Fruit fly (Drosophila melanogaster) whole organism, embryonic: ENCODE measurements around the gene Zip89B.

Source experiments
- CG10959 ChIP-seq: fragments of 200-800 bp; sonication (Bioruptor generic); IDR thresholded peaks from 2 replicates; pipeline ENCODE4 v1.3.6; 2022; ENCODE audit warnings: missing biosample characterization, missing genetic modification characterization
- CG12155 ChIP-seq: fragments of 200-800 bp; sonication (Bioruptor generic); optimal IDR thresholded peaks from 3 replicates; lab custom pipeline; 2016; ENCODE audit warnings: missing biosample characterization, missing genetic modification characterization
- CG14667 ChIP-seq: fragments of 200-800 bp; sonication (Bioruptor generic); IDR thresholded peaks from 2 replicates; pipeline ENCODE4 v1.3.6; 2022; ENCODE audit warnings: missing biosample characterization, missing genetic modification characterization
- CG1603 ChIP-seq: fragments of 200-800 bp; sonication (Bioruptor generic); optimal IDR thresholded peaks from 2 replicates; lab custom pipeline; 2019; ENCODE audit warnings: missing biosample characterization, mild to moderate bottlenecking, missing genetic modification characterization, moderate library complexity
- CG16813 ChIP-seq: fragments of 200-800 bp; sonication (Bioruptor generic); IDR thresholded peaks from 3 replicates; pipeline ENCODE4 v1.3.6; 2022; ENCODE audit warnings: missing biosample characterization, missing genetic modification characterization; ENCODE audit not compliant: partially characterized antibody
- CG17361 ChIP-seq: fragments of 200-800 bp; sonication (Bioruptor generic); IDR thresholded peaks from 3 replicates; pipeline ENCODE4 v1.3.6; 2022; ENCODE audit warnings: missing biosample characterization, missing genetic modification characterization
- CG17829 ChIP-seq: fragments of 200-800 bp; optimal IDR thresholded peaks from 2 replicates; lab custom pipeline; 2019; ENCODE audit warnings: missing biosample characterization, mild to moderate bottlenecking, missing genetic modification characterization, moderate library complexity
- CG30403 ChIP-seq: fragments of 200-800 bp; sonication (Bioruptor generic); optimal IDR thresholded peaks from 3 replicates; lab custom pipeline; 2016; ENCODE audit warnings: missing biosample characterization, missing genetic modification characterization
- CG34422 ChIP-seq: fragments of 200-800 bp; sonication (Bioruptor generic); IDR thresholded peaks from 3 replicates; pipeline ENCODE4 v1.3.6; 2022; ENCODE audit warnings: missing biosample characterization, missing genetic modification characterization
- CG5180 ChIP-seq: fragments of 200-800 bp; sonication (Bioruptor generic); optimal IDR thresholded peaks from 3 replicates; lab custom pipeline; 2017; ENCODE audit warnings: missing biosample characterization, missing genetic modification characterization, mild to moderate bottlenecking, moderate library complexity, missing genetic modification reagents
- CG6272 ChIP-seq: fragments of 200-800 bp; sonication (Bioruptor generic); IDR thresholded peaks from 2 replicates; pipeline ENCODE4 v1.3.6; 2022; ENCODE audit warnings: missing biosample characterization, missing genetic modification characterization
- CG7556 ChIP-seq: fragments of 200-800 bp; sonication (Bioruptor generic); optimal IDR thresholded peaks from 2 replicates; lab custom pipeline; 2017; ENCODE audit warnings: missing biosample characterization, mild to moderate bottlenecking, missing genetic modification characterization
- CG7928 ChIP-seq: fragments of 200-800 bp; sonication (Bioruptor generic); optimal IDR thresholded peaks from 2 replicates; lab custom pipeline; 2017; ENCODE audit warnings: missing biosample characterization, mild to moderate bottlenecking, missing genetic modification characterization
- CG7963 ChIP-seq: fragments of 200-800 bp; sonication (Bioruptor generic); IDR thresholded peaks from 3 replicates; pipeline ENCODE4 v1.3.6; 2022; ENCODE audit warnings: missing biosample characterization, missing genetic modification characterization; ENCODE audit not compliant: partially characterized antibody
- CG8281 ChIP-seq: fragments of 200-800 bp; sonication (Bioruptor generic); optimal IDR thresholded peaks from 2 replicates; lab custom pipeline; 2018; ENCODE audit warnings: missing biosample characterization, mild to moderate bottlenecking, missing genetic modification characterization, moderate library complexity
- CTCF ChIP-seq: fragments of 200-800 bp; sonication (Bioruptor generic); optimal IDR thresholded peaks from 2 replicates; lab custom pipeline; 2017; ENCODE audit warnings: missing biosample characterization, mild to moderate bottlenecking, missing genetic modification characterization, moderate library complexity
- Dip3 ChIP-seq: fragments of 200-800 bp; sonication (Bioruptor generic); optimal IDR thresholded peaks from 3 replicates; lab custom pipeline; 2016; ENCODE audit warnings: missing biosample characterization, missing genetic modification characterization
- E2f2 ChIP-seq: fragments of 200-800 bp; sonication (Bioruptor generic); IDR thresholded peaks from 2 replicates; pipeline ENCODE4 v1.3.6; 2022; ENCODE audit warnings: missing biosample characterization, missing genetic modification characterization
- Ets65A ChIP-seq: fragments of 200-800 bp; sonication (Bioruptor generic); peaks from one replicate; lab custom pipeline; 2016; ENCODE audit warnings: missing biosample characterization, missing genetic modification characterization
- H15 ChIP-seq: fragments of 200-800 bp; sonication (Bioruptor generic); IDR thresholded peaks from 3 replicates; pipeline ENCODE4 v1.3.6; 2022; ENCODE audit warnings: missing biosample characterization, missing genetic modification characterization
- HmgD ChIP-seq: fragments of 200-800 bp; sonication (Bioruptor generic); optimal IDR thresholded peaks from 3 replicates; lab custom pipeline; 2016; ENCODE audit warnings: missing biosample characterization, missing genetic modification characterization
- HmgZ ChIP-seq: fragments of 200-800 bp; sonication (Bioruptor generic); optimal IDR thresholded peaks from 2 replicates; lab custom pipeline; 2018; ENCODE audit warnings: missing biosample characterization, mild to moderate bottlenecking, missing genetic modification characterization
- Hr78 ChIP-seq, 2 experiments: fragments of 200-800 bp in 1 of 2; fragments of >200 bp in 1 of 2; sonication (Bioruptor generic) in 1 of 2; optimal IDR thresholded peaks; 2 replicates each; lab custom pipeline; 2017 to 2019; ENCODE audit warnings: missing biosample characterization in 2 of 2, missing genetic modification characterization in 2 of 2, mild to moderate bottlenecking in 1 of 2, moderate library complexity in 1 of 2
- Med ChIP-seq: fragments of 200-800 bp; sonication (Bioruptor generic); peaks from one replicate; lab custom pipeline; 2016; ENCODE audit warnings: missing biosample characterization, missing genetic modification characterization, mild to moderate bottlenecking, inconsistent platforms, moderate library complexity
- Myb ChIP-seq: fragments of 200-800 bp; sonication (Bioruptor generic); optimal IDR thresholded peaks from 2 replicates; lab custom pipeline; 2016; ENCODE audit warnings: missing biosample characterization, missing genetic modification characterization
- NFAT ChIP-seq: fragments of 200-800 bp; sonication (Bioruptor generic); IDR thresholded peaks from 2 replicates; pipeline ENCODE4 v1.3.6; 2022; ENCODE audit warnings: missing biosample characterization, missing genetic modification characterization
- Oaz ChIP-seq: fragments of 200-800 bp; sonication (Bioruptor generic); IDR thresholded peaks from 2 replicates; pipeline ENCODE4 v1.3.6; 2022; ENCODE audit warnings: missing biosample characterization, missing genetic modification characterization
- Opbp ChIP-seq: fragments of 200-800 bp; sonication (Bioruptor generic); IDR thresholded peaks from 3 replicates; pipeline ENCODE4 v1.3.6; 2022; ENCODE audit warnings: missing biosample characterization, missing genetic modification characterization; ENCODE audit not compliant: partially characterized antibody
- Optix ChIP-seq: fragments of 200-800 bp; sonication (Bioruptor generic); IDR thresholded peaks from 3 replicates; pipeline ENCODE4 v1.3.6; 2022; ENCODE audit warnings: missing biosample characterization, missing genetic modification characterization
- Pdp1 ChIP-seq, 2 experiments: fragments of 200-800 bp; sonication (Bioruptor generic); optimal IDR thresholded peaks; 3 replicates each; lab custom pipeline; 2016; ENCODE audit warnings: missing biosample characterization in 2 of 2, missing genetic modification characterization in 2 of 2, mild to moderate bottlenecking in 1 of 2, moderate library complexity in 1 of 2
- Spps ChIP-seq: fragments of 200-800 bp; sonication (Bioruptor generic); optimal IDR thresholded peaks from 2 replicates; lab custom pipeline; 2018; ENCODE audit warnings: missing biosample characterization, mild to moderate bottlenecking, missing genetic modification characterization
- Sry-δ ChIP-seq: fragments of 200-800 bp; sonication (Bioruptor generic); optimal IDR thresholded peaks from 2 replicates; lab custom pipeline; 2016; ENCODE audit warnings: missing biosample characterization, missing genetic modification characterization
- bbx ChIP-seq: fragments of 200-800 bp; sonication (Bioruptor generic); IDR thresholded peaks from 2 replicates; pipeline ENCODE4 v1.3.6; 2022; ENCODE audit warnings: missing biosample characterization, missing genetic modification characterization; ENCODE audit not compliant: partially characterized antibody
- chinmo ChIP-seq: fragments of 200-800 bp; sonication (Bioruptor generic); IDR thresholded peaks from 4 replicates; pipeline ENCODE4 v1.3.6; 2022; ENCODE audit warnings: missing biosample characterization, missing genetic modification characterization; ENCODE audit not compliant: partially characterized antibody
- gce ChIP-seq: fragments of 200-800 bp; sonication (Bioruptor generic); IDR thresholded peaks from 3 replicates; pipeline ENCODE4 v1.3.6; 2022; ENCODE audit warnings: missing biosample characterization, missing genetic modification characterization
- gem ChIP-seq: fragments of 200-800 bp; sonication (Bioruptor generic); optimal IDR thresholded peaks from 2 replicates; lab custom pipeline; 2019; ENCODE audit warnings: missing biosample characterization, mild to moderate bottlenecking, missing genetic modification characterization, moderate library complexity
- gfzf ChIP-seq: fragments of 200-800 bp; sonication (Bioruptor generic); optimal IDR thresholded peaks from 2 replicates; lab custom pipeline; 2016; ENCODE audit warnings: missing biosample characterization, mild to moderate bottlenecking, missing genetic modification characterization, moderate library complexity
- hbn ChIP-seq: fragments of 200-800 bp; sonication (Bioruptor generic); IDR thresholded peaks from 2 replicates; pipeline ENCODE4 v1.3.6; 2022; ENCODE audit warnings: missing biosample characterization, missing genetic modification characterization; ENCODE audit not compliant: partially characterized antibody
- knrl ChIP-seq: fragments of 200-800 bp; sonication (Bioruptor generic); IDR thresholded peaks from 3 replicates; pipeline ENCODE4 v1.3.6; 2022; ENCODE audit warnings: missing biosample characterization, missing genetic modification characterization; ENCODE audit not compliant: partially characterized antibody
- p53 ChIP-seq: fragments of 200-800 bp; sonication (Bioruptor generic); optimal IDR thresholded peaks from 2 replicates; lab custom pipeline; 2016; ENCODE audit warnings: missing biosample characterization, missing genetic modification characterization
- phol ChIP-seq: fragments of 200-800 bp; sonication (Bioruptor generic); optimal IDR thresholded peaks from 3 replicates; lab custom pipeline; 2018; ENCODE audit warnings: missing biosample characterization, mild to moderate bottlenecking, missing genetic modification characterization, moderate library complexity
- schlank ChIP-seq: fragments of 200-800 bp; sonication (Bioruptor generic); optimal IDR thresholded peaks from 2 replicates; lab custom pipeline; 2018; ENCODE audit warnings: missing biosample characterization, mild to moderate bottlenecking, missing genetic modification characterization
- sisA ChIP-seq: fragments of 200-800 bp; sonication (Bioruptor generic); IDR thresholded peaks from 2 replicates; pipeline ENCODE4 v1.3.6; 2022; ENCODE audit warnings: missing biosample characterization, missing genetic modification characterization
- sr ChIP-seq: fragments of 200-800 bp; sonication (Bioruptor generic); IDR thresholded peaks from 3 replicates; pipeline ENCODE4 v1.3.6; 2022; ENCODE audit warnings: missing biosample characterization, missing genetic modification characterization
- stwl ChIP-seq: fragments of 200-800 bp; sonication (Bioruptor generic); optimal IDR thresholded peaks from 3 replicates; lab custom pipeline; 2018; ENCODE audit warnings: missing biosample characterization, mild to moderate bottlenecking, missing genetic modification characterization, moderate library complexity
- tio ChIP-seq: fragments of 200-800 bp; sonication (Bioruptor generic); optimal IDR thresholded peaks from 2 replicates; lab custom pipeline; 2017; ENCODE audit warnings: missing biosample characterization, missing genetic modification characterization, inconsistent platforms
- ttk ChIP-seq: fragments of 200-800 bp; sonication (Bioruptor generic); IDR thresholded peaks from 2 replicates; pipeline ENCODE4 v2.1.2; 2022; ENCODE audit warnings: missing biosample characterization, missing genetic modification characterization
- tup ChIP-seq: fragments of 200-800 bp; sonication (Bioruptor generic); optimal IDR thresholded peaks from 2 replicates; lab custom pipeline; 2016; ENCODE audit warnings: missing biosample characterization, mild to moderate bottlenecking, missing genetic modification characterization, moderate library complexity
- unc-4 ChIP-seq: fragments of 200-800 bp; sonication (Bioruptor generic); IDR thresholded peaks from 2 replicates; pipeline ENCODE4 v1.3.6; 2022; ENCODE audit warnings: missing biosample characterization, missing genetic modification characterization; ENCODE audit not compliant: partially characterized antibody
- vvl ChIP-seq: fragments of 200-800 bp; sonication (Bioruptor generic); IDR thresholded peaks from 2 replicates; pipeline ENCODE4 v1.3.6; 2022; ENCODE audit warnings: missing biosample characterization, missing genetic modification characterization

Zip89B gene

DNA sequence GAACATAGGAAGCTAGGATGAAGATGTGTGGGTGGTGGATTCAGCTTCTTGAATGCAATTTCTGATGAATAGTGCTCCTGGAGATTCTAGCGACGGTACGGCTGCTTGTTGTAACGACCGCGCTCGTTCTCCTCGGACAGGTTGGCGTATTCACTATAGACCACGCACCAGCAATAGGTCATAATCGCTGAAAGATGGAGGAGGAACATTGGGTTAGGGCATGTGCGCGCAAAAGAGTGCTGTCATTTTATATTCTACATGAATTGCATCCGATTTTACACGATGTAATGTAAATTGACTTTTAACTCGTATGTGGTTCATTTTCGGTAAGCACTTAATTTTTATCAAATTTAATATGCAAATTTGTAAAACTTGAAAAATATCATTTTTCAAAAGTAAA lies 45.5 kb downstream of the Zip89B start (continued):
- TF ChIP-seq sisA (GFP tag; lab: Robert Waterston, UW) = no peak
- no peak for TF ChIP-seq gce (GFP tag; lab: Robert Waterston, UW)
- TF ChIP-seq p53 = no peak
- no peak for TF ChIP-seq CG12155
- peak; percentile 36 for TF ChIP-seq Sry-δ (GFP tag; lab: Kevin White, UChicago)
- peak; percentile 6 for TF ChIP-seq phol (tag; lab: Kevin White, UChicago)
- peak in 1 of 2 experiments; percentile 77 for TF ChIP-seq Hr78 (GFP tag; optimal IDR thresholded peaks at IDR 0.05; lab: Kevin White, UChicago)
- no peak for TF ChIP-seq CG34422 (GFP tag; lab: Robert Waterston, UW)
- TF ChIP-seq CG5180 = no peak
- peak; percentile 18 for TF ChIP-seq gfzf (GFP tag; lab: Kevin White, UChicago)
- peak; percentile 68 for TF ChIP-seq Med
- peak; percentile 16 for TF ChIP-seq CG1603 (tag; lab: Kevin White, UChicago)
- TF ChIP-seq stwl = peak; percentile 37
- no peak for TF ChIP-seq CG6272
- TF ChIP-seq Pdp1 (GFP tag; optimal IDR thresholded peaks at IDR 0.05; lab: Kevin White, UChicago) = peak in 1 of 2 experiments; percentile 58
- no peak for TF ChIP-seq CG14667 (GFP tag; lab: Robert Waterston, UW)
- no peak for TF ChIP-seq Optix
- TF ChIP-seq HmgZ = peak; percentile 82
- TF ChIP-seq CG7963 (GFP tag; lab: Robert Waterston, UW) = 0 out of 3 replicates have a peak, but pooled peaks have one; percentile 13
- 0 out of 2 replicates have a peak, but pooled peaks have one; percentile 16 for TF ChIP-seq unc-4 (GFP tag; lab: Robert Waterston, UW)
- TF ChIP-seq CG17361 (GFP tag; lab: Robert Waterston, UW) = no peak
- peak; percentile 58; the same call in 2 of the 3 replicates for TF ChIP-seq Opbp (GFP tag; lab: Robert Waterston, UW)
- TF ChIP-seq NFAT (GFP tag; lab: Robert Waterston, UW) = no peak
- TF ChIP-seq tup (GFP tag; lab: Kevin White, UChicago) = no peak
- TF ChIP-seq CG17829 (tag; lab: Kevin White, UChicago) = peak; percentile 9
- peak; percentile 0 for TF ChIP-seq Dip3 (GFP tag; lab: Kevin White, UChicago)
- TF ChIP-seq knrl (GFP tag; lab: Robert Waterston, UW) = peak; percentile 42; the same call in 1 of the 3 replicates
- no peak for TF ChIP-seq schlank (tag; lab: Kevin White, UChicago)
- no peak for TF ChIP-seq CG7556 (GFP tag; lab: Kevin White, UChicago)
- TF ChIP-seq Ets65A (GFP tag; lab: Kevin White, UChicago) = peak; percentile 85
- TF ChIP-seq CG30403 (GFP tag; lab: Kevin White, UChicago) = no peak
- no peak for TF ChIP-seq gem (tag; lab: Kevin White, UChicago)
- peak; percentile 16; the same call in 1 of the 2 replicates for TF ChIP-seq E2f2 (GFP tag; lab: Robert Waterston, UW)
- no peak for TF ChIP-seq CG10959
- TF ChIP-seq tio = no peak
- peak; percentile 85 for TF ChIP-seq CTCF (GFP tag; lab: Kevin White, UChicago)
- TF ChIP-seq CG7928 = no peak
- TF ChIP-seq H15 (GFP tag; lab: Robert Waterston, UW) = no peak
- peak; percentile 51; the same call in 2 of the 3 replicates for TF ChIP-seq CG16813
- TF ChIP-seq ttk (GFP tag; lab: Robert Waterston, UW) = no peak
- no peak for TF ChIP-seq Spps (tag; lab: Kevin White, UChicago)
- TF ChIP-seq HmgD (GFP tag; lab: Kevin White, UChicago) = peak; percentile 68
- peak; percentile 21; the same call in 1 of the 2 replicates for TF ChIP-seq bbx (GFP tag; lab: Robert Waterston, UW)
- TF ChIP-seq Myb = peak; percentile 21
- no peak for TF ChIP-seq Oaz
- 0 out of 4 replicates have a peak, but pooled peaks have one; percentile 32 for TF ChIP-seq chinmo (GFP tag; lab: Robert Waterston, UW)
- 0 out of 3 replicates have a peak, but pooled peaks have one; percentile 7 for TF ChIP-seq sr (GFP tag; lab: Robert Waterston, UW)
- TF ChIP-seq CG8281 (tag; lab: Kevin White, UChicago) = no peak
- TF ChIP-seq hbn (GFP tag; lab: Robert Waterston, UW) = 0 out of 2 replicates have a peak, but pooled peaks have one; percentile 3
- TF ChIP-seq vvl (GFP tag; lab: Robert Waterston, UW) = peak; percentile 41; the same call in 1 of the 2 replicates
